Worm (Caenorhabditis elegans) whole organism, early embryonic: Measurements from ENCODE around the gene C54F6.17.

Experiments used
- B0310.2 ChIP-seq: sonication (generic microtip); optimal IDR thresholded peaks from 2 replicates; lab custom pipeline; 2016; ENCODE audit warnings: mild to moderate bottlenecking, missing genetic modification characterization, missing compliant biosample characterization
- F13C5.2 ChIP-seq: sonication (generic microtip); optimal IDR thresholded peaks from 2 replicates; lab custom pipeline; 2017; ENCODE audit warnings: mild to moderate bottlenecking, missing genetic modification characterization, inconsistent platforms, missing compliant biosample characterization
- aly-1 ChIP-seq: sonication (generic microtip); optimal IDR thresholded peaks from 2 replicates; lab custom pipeline; 2016; ENCODE audit warnings: missing genetic modification characterization, missing compliant biosample characterization
- ama-1 ChIP-seq: fragments of 150-350 bp; optimal IDR thresholded peaks from 2 replicates; lab custom pipeline; 2014
- ceh-13 ChIP-seq: fragments of 200-800 bp; sonication (Bioruptor generic); optimal IDR thresholded peaks from 2 replicates; lab custom pipeline; 2018; ENCODE audit warnings: mild to moderate bottlenecking, missing genetic modification characterization, missing compliant biosample characterization
- ceh-36 ChIP-seq: sonication (generic microtip); optimal IDR thresholded peaks from 2 replicates; lab custom pipeline; 2016; ENCODE audit warnings: missing genetic modification characterization, inconsistent platforms, missing compliant biosample characterization
- ets-7 ChIP-seq: sonication (generic microtip); optimal IDR thresholded peaks from 2 replicates; lab custom pipeline; 2016; ENCODE audit warnings: missing genotype, missing genetic modification characterization, missing compliant biosample characterization
- flt-1 ChIP-seq: fragments of 200-800 bp; sonication (Bioruptor generic); IDR thresholded peaks from 2 replicates; pipeline ENCODE4 v1.3.6; 2022; ENCODE audit warnings: missing genetic modification characterization, missing compliant biosample characterization
- hmbx-1 ChIP-seq: sonication (generic microtip); optimal IDR thresholded peaks from 2 replicates; lab custom pipeline; 2016; ENCODE audit warnings: mild to moderate bottlenecking, missing genetic modification characterization, missing compliant biosample characterization
- hmg-4 ChIP-seq: fragments of 200-800 bp; sonication (Bioruptor generic); optimal IDR thresholded peaks from 2 replicates; lab custom pipeline; 2018; ENCODE audit warnings: mild to moderate bottlenecking, missing genetic modification characterization, missing compliant biosample characterization
- hnd-1 ChIP-seq: sonication (generic microtip); optimal IDR thresholded peaks from 2 replicates; lab custom pipeline; 2016; ENCODE audit warnings: missing genetic modification characterization, missing compliant biosample characterization
- pes-1 ChIP-seq: fragments of 200-800 bp; sonication (Bioruptor generic); IDR thresholded peaks from 2 replicates; pipeline ENCODE4 v1.3.6; 2022; ENCODE audit warnings: missing genetic modification reagents, missing genetic modification characterization, missing compliant biosample characterization
- scrt-1 ChIP-seq: fragments of 200-800 bp; sonication (Bioruptor generic); IDR thresholded peaks from 2 replicates; pipeline ENCODE4 v1.3.6; 2022; ENCODE audit warnings: missing genetic modification characterization, missing compliant biosample characterization
- sea-1 ChIP-seq: fragments of 200-800 bp; sonication (Bioruptor generic); conservative IDR thresholded peaks from 2 replicates; pipeline ENCODE4 v1.3.6; 2022; ENCODE audit warnings: missing genetic modification characterization, missing compliant biosample characterization
- tbx-11 ChIP-seq: fragments of 200-800 bp; sonication (Bioruptor generic); IDR thresholded peaks from 2 replicates; pipeline ENCODE4 v1.3.6; 2022; ENCODE audit warnings: missing genetic modification characterization, missing compliant biosample characterization
- tbx-37 ChIP-seq: fragments of 200-800 bp; sonication (Bioruptor generic); conservative IDR thresholded peaks from 2 replicates; pipeline ENCODE4 v1.3.6; 2022; ENCODE audit warnings: missing genetic modification reagents, missing genetic modification characterization, missing compliant biosample characterization
- tra-4 ChIP-seq: sonication (generic microtip); optimal IDR thresholded peaks from 2 replicates; lab custom pipeline; 2017; ENCODE audit warnings: missing genetic modification characterization, missing compliant biosample characterization

The C54F6.17 gene

DNA sequence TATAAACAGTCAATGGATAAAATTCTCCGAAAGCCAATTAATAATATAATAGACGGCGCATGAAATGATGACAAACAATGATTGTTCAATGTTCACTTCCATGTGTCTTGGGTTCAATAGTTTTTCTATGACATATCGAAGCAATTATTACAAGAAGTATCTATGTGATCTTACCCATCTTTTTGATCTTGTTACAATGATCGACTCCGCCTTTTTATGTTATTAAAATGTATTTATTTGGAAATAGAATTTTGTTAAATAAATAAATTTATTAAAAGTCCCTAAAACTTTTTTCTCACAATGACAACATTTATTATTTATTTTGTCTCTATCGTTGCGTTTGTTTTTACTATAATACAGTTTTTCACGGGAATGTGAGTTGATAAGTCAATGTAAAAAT, 2.6 kb downstream of the C54F6.17 start, which contains the start of gene swt-2:
swt-2 (plus strand) TSS at position 301 of the 400 bp plus-strand sequence.
- TF ChIP-seq sea-1 (no peak), scrt-1 (GFP tag; lab: Robert Waterston, UW) (no peak), B0310.2 (tag; lab: Kevin White, UChicago) (no peak), tbx-11 (GFP tag; lab: Robert Waterston, UW) (no peak), F13C5.2 (no peak), pes-1 (GFP tag; lab: Robert Waterston, UW) (no peak), hnd-1 (tag; lab: Kevin White, UChicago) (no peak), hmg-4 (no peak), tra-4 (no peak), ceh-13 (GFP tag; lab: Kevin White, UChicago) (no peak), ama-1 (no peak), hmbx-1 (tag; lab: Kevin White, UChicago) (no peak), flt-1 (no peak), aly-1 (tag; lab: Kevin White, UChicago) (no peak), ets-7 (tag; lab: Kevin White, UChicago) (no peak), tbx-37 (GFP tag; lab: Robert Waterston, UW) (no peak), ceh-36 (tag; lab: Kevin White, UChicago) (no peak)

DNA sequence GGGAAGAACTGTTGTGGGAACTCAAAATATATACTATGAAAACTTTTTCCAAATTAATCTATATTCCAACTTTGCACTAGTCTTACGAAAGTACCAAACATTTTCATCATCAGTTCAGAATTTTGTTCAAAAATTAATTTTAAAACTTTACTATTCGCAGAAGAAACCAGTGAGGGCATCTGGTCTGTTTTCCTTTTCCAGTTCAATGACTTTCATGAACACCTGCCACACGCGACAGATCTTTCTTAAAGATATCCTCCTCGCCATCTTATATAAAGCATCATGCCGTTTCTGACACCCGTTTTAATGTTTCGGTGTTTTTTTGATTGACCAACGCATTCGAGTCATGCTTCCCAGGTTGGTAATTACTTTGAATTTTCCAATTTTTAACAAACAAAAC, 5.7 kb downstream of the C54F6.17 start, which contains the start of gene C54F6.3:
C54F6.3 (plus strand) TSS at position 301 of the 400 bp plus-strand sequence.
- TF ChIP-seq tbx-11 (GFP tag; lab: Robert Waterston, UW) (no peak), ama-1 (no peak), flt-1 (no peak), ceh-36 (tag; lab: Kevin White, UChicago) (no peak), scrt-1 (GFP tag; lab: Robert Waterston, UW) (no peak), tbx-37 (GFP tag; lab: Robert Waterston, UW) (no peak), F13C5.2 (no peak), hmbx-1 (tag; lab: Kevin White, UChicago) (no peak), ets-7 (tag; lab: Kevin White, UChicago) (no peak), tra-4 (no peak), hnd-1 (tag; lab: Kevin White, UChicago) (no peak), B0310.2 (tag; lab: Kevin White, UChicago) (no peak), aly-1 (tag; lab: Kevin White, UChicago) (no peak), sea-1 (no peak), ceh-13 (GFP tag; lab: Kevin White, UChicago) (no peak), hmg-4 (no peak), pes-1 (GFP tag; lab: Robert Waterston, UW) (no peak)

DNA sequence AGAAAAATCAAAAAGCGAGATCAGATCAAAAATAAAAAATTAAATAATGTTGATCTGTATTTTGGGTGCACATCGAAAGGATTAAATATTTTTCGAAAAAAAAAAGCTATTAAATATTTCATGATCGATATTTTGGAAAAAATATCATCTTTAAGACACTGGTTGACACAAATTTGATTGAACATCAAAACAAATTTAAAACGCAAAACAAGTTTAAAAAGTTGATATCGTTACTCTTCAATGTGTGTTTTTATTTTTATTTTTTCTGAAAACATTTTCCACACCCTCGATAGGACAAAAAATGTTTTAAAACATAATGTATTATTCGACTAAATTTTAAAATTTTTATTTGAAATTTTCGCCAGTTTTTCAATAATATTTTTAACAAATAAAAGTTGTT, 10.8 kb downstream of the C54F6.17 start, which contains the start of gene C54F6.12:
C54F6.12 (minus strand) TSS at position 101 of the 400 bp plus-strand sequence.
- no peak for TF ChIP-seq hmbx-1 (tag; lab: Kevin White, UChicago)
- TF ChIP-seq ceh-36 (tag; lab: Kevin White, UChicago) = no peak
- no peak for TF ChIP-seq hmg-4
- TF ChIP-seq hnd-1 (tag; lab: Kevin White, UChicago) = no peak
- TF ChIP-seq flt-1 = no peak
- no peak for TF ChIP-seq ceh-13 (GFP tag; lab: Kevin White, UChicago)
- TF ChIP-seq scrt-1 (GFP tag; lab: Robert Waterston, UW) = no peak
- no peak for TF ChIP-seq tra-4
- TF ChIP-seq tbx-11 (GFP tag; lab: Robert Waterston, UW) = no peak
- TF ChIP-seq F13C5.2 = no peak
- TF ChIP-seq pes-1 (GFP tag; lab: Robert Waterston, UW) = no peak
- TF ChIP-seq tbx-37 (GFP tag; lab: Robert Waterston, UW) = no peak
- no peak for TF ChIP-seq ets-7 (tag; lab: Kevin White, UChicago)
- TF ChIP-seq ama-1 = no peak
- no peak for TF ChIP-seq sea-1
- no peak for TF ChIP-seq B0310.2 (tag; lab: Kevin White, UChicago)

DNA sequence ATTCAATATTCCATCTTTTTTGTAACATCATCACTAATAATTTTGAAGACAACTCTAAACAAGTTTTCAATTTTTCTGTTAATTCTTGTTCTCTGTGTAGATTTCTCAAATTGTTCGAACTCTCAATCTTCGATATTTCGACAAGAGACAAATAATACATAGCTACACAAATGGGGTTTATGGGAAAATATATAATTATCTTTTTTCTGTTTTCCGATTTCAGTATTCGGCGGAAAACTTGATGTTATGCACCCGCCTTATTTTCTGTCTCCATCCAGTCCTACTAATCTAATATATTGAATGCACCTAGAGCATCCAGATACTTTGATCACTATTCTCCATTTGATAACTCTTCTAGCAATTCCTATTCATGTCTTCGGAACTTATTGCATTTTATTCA, 11.8 kb downstream of the C54F6.17 start, which contains the start of gene srh-268:
srh-268 (plus strand) TSS at position 301 of the 400 bp plus-strand sequence.
- TF ChIP-seq tbx-37 (GFP tag; lab: Robert Waterston, UW) (no peak), ets-7 (tag; lab: Kevin White, UChicago) (no peak), aly-1 (tag; lab: Kevin White, UChicago) (no peak), pes-1 (GFP tag; lab: Robert Waterston, UW) (no peak), hmbx-1 (tag; lab: Kevin White, UChicago) (no peak), tra-4 (no peak), flt-1 (no peak), hnd-1 (tag; lab: Kevin White, UChicago) (no peak), ama-1 (no peak), F13C5.2 (no peak), sea-1 (no peak), B0310.2 (tag; lab: Kevin White, UChicago) (no peak), ceh-36 (tag; lab: Kevin White, UChicago) (no peak), scrt-1 (GFP tag; lab: Robert Waterston, UW) (no peak), tbx-11 (GFP tag; lab: Robert Waterston, UW) (no peak), hmg-4 (no peak)

DNA sequence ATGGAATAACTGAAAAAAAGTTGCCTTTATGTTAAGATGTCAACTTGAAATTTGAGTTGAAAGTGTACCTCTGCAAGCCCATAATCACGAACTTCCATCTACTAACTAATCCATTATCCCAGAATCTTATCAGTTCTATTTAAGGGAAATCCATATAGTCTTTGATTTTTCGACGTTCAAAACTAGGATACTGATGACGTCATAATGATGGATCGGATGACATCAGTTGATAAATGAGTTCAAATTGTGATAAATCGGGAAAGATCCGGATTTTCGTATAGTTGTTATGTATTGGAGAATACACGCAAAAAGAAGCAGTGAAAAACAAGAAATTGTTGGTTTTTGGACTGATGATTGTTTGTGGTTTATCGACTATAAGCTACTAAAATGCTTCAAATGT, 16.5 kb downstream of the C54F6.17 start:
- TF ChIP-seq tbx-11 (GFP tag; lab: Robert Waterston, UW) = no peak
- TF ChIP-seq aly-1 (tag; lab: Kevin White, UChicago) = no peak
- TF ChIP-seq hmbx-1 (tag; lab: Kevin White, UChicago) = no peak
- no peak for TF ChIP-seq B0310.2 (tag; lab: Kevin White, UChicago)
- no peak for TF ChIP-seq F13C5.2
- TF ChIP-seq ceh-36 (tag; lab: Kevin White, UChicago) = no peak
- no peak for TF ChIP-seq ceh-13 (GFP tag; lab: Kevin White, UChicago)
- no peak for TF ChIP-seq hnd-1 (tag; lab: Kevin White, UChicago)
- TF ChIP-seq ama-1 = no peak
- TF ChIP-seq scrt-1 (GFP tag; lab: Robert Waterston, UW) = no peak
- no peak for TF ChIP-seq ets-7 (tag; lab: Kevin White, UChicago)
- no peak for TF ChIP-seq sea-1
- TF ChIP-seq hmg-4 = no peak
- TF ChIP-seq pes-1 (GFP tag; lab: Robert Waterston, UW) = no peak
- no peak for TF ChIP-seq flt-1
- TF ChIP-seq tbx-37 (GFP tag; lab: Robert Waterston, UW) = no peak
- no peak for TF ChIP-seq tra-4

DNA sequence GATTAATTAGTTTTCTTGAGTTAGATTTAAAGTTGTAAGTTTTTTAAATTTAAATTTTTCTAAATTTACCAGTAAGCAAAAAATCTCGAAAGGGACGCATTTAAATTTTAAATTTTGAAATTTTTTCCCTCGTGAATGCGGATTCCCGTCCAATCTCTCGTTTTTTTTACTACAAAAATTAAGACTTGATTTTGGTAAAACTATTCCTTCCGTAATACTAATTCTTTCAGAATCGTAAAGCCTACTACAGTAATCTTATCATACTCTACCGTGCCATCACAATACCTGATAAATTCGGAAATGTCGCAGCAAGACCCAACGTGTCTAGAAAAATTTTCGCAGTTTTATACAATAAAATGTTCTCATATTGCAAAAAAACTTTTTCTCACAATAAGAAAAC, 17.9 kb downstream of the C54F6.17 start, which contains the start of the genes C54F6.19 and nhx-3:
C54F6.19 (plus strand) TSS at position 301 of the 400 bp plus-strand sequence.
nhx-3 (minus strand) TSS at position 337 of the 400 bp plus-strand sequence.
- TF ChIP-seq tbx-37 (GFP tag; lab: Robert Waterston, UW) = no peak
- TF ChIP-seq tra-4 = no peak
- no peak for TF ChIP-seq F13C5.2
- no peak for TF ChIP-seq hnd-1 (tag; lab: Kevin White, UChicago)

DNA sequence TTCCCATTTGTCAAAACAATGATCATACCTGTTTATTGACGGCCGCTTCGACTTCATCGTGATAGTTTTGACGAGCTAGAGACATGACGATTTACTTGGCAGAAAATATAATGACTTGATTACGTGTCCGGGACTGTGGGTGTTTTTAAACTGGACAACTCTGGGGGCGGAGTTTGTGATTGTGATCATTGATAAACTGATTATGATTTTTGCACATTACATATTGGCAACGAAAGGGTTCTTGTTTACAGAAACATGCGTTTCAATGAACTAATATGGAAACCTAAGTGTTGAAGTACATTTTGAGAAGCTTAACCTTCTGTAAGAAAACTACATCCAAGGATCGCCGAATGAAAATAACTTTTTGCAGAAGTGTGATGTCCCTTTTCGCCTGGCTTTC, 20.2 kb downstream of the C54F6.17 start, which contains the start of gene ftn-1:
ftn-1 (minus strand) TSS at position 101 of the 400 bp plus-strand sequence.
- TF ChIP-seq hmbx-1 (tag; lab: Kevin White, UChicago) = no peak
- TF ChIP-seq scrt-1 (GFP tag; lab: Robert Waterston, UW) = no peak
- TF ChIP-seq hnd-1 (tag; lab: Kevin White, UChicago) = no peak
- no peak for TF ChIP-seq hmg-4
- TF ChIP-seq pes-1 (GFP tag; lab: Robert Waterston, UW) = no peak
- no peak for TF ChIP-seq F13C5.2
- TF ChIP-seq sea-1 = no peak
- TF ChIP-seq B0310.2 (tag; lab: Kevin White, UChicago) = no peak
- TF ChIP-seq ets-7 (tag; lab: Kevin White, UChicago) = no peak
- no peak for TF ChIP-seq ceh-13 (GFP tag; lab: Kevin White, UChicago)
- TF ChIP-seq tbx-11 (GFP tag; lab: Robert Waterston, UW) = no peak
